Fruit fly (Drosophila melanogaster): ENCODE measurements around the gene Msp300.

The Msp300 gene

DNA sequence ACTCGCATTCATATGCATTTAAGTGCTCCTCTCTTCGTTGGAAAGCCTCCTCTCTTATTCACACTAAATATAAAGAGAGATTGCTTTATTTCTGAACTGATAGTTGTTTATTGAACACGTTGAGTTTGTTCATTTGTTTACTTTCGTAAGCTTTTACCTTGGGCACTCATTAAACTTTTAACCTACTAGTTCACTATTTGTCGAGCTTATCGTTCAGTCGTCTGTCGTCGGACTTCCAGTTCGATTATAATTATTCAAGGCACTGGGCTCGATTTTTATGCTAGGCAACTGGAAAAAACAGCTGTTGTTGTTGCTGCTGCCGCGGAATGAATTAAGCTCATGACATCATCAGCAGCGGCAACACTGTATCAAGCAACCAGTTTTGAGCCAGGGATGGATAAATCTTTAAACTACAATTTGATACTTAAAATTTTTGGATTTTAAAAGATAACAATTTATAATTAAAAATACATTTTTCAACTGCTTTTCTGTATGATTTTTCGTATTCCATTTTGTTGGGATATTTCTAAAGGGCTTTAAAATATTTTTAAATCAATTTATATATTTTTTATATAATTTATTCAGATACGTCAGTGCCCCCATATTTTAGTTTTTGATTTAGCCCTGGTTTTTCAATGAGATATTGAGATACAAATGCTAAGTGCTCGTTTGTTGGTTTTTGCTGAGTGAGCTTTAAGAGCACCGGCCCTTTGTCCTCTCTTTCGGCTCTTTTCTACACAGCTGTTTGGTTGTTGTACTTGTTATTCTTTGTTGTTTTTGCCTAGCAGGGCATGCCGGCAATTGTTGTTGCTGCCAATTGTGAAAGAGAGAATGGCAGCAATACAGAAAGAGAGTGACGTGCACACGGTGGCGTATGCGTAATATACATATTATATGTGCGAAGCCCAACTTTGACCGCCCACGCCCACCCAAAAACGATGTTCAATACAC, 44.8 kb downstream of the Msp300 start (continued):
- TF ChIP-seq CG15696 (tag; optimal IDR thresholded peaks at IDR 0.05): peak; percentile 76
- peak; percentile 83 for TF ChIP-seq CG8281 (tag; optimal IDR thresholded peaks at IDR 0.05)
- TF ChIP-seq CG12236 (GFP tag; optimal IDR thresholded peaks at IDR 0.05): no peak
- peak; percentile 81 for TF ChIP-seq kah (GFP tag; optimal IDR thresholded peaks at IDR 0.05)
- TF ChIP-seq phol (tag; optimal IDR thresholded peaks at IDR 0.05): peak; percentile 95
- no peak; the same call in 2 of the 3 replicates for TF ChIP-seq sr (GFP tag; IDR thresholded peaks at IDR 0.05)
- peak; percentile 94 for TF ChIP-seq CG9215 (GFP tag; IDR thresholded peaks at IDR 0.05)
- TF ChIP-seq CG30403 (GFP tag; optimal IDR thresholded peaks at IDR 0.05): peak; percentile 92
- no peak for TF ChIP-seq lov (optimal IDR thresholded peaks at IDR 0.05)
- TF ChIP-seq lov (GFP tag; IDR thresholded peaks at IDR 0.05): peak; percentile 79; the same call in 2 of the 3 replicates
- peak; percentile 87 for TF ChIP-seq ind (GFP tag; optimal IDR thresholded peaks at IDR 0.05)
- no peak for TF ChIP-seq pnt (GFP tag; optimal IDR thresholded peaks at IDR 0.05)
- TF ChIP-seq Doc3 (GFP tag; IDR thresholded peaks at IDR 0.05; ENCODE audit: partially characterized antibody): no peak
- peak; percentile 97 for TF ChIP-seq Fer1 (GFP tag; optimal IDR thresholded peaks at IDR 0.05)
- peak; percentile 29 for TF ChIP-seq corto (GFP tag; optimal IDR thresholded peaks at IDR 0.05)
- TF ChIP-seq CG4282 (GFP tag; optimal IDR thresholded peaks at IDR 0.05): no peak
- peak; percentile 66 for TF ChIP-seq CG16815 (GFP tag; optimal IDR thresholded peaks at IDR 0.05)
- TF ChIP-seq Deaf1 (tag; optimal IDR thresholded peaks at IDR 0.05): peak; percentile 85
- peak; percentile 97 for TF ChIP-seq Meics (GFP tag; optimal IDR thresholded peaks at IDR 0.05)
- TF ChIP-seq br (optimal IDR thresholded peaks at IDR 0.05): no peak
- peak; percentile 65; the same call in 1 of the 2 replicates for TF ChIP-seq Lim3 (GFP tag; IDR thresholded peaks at IDR 0.05)
- TF ChIP-seq CG4424 (GFP tag; optimal IDR thresholded peaks at IDR 0.05): peak; percentile 87
- TF ChIP-seq CG9797 (GFP tag; optimal IDR thresholded peaks at IDR 0.05): no peak
- TF ChIP-seq CG14965 (GFP tag; optimal IDR thresholded peaks at IDR 0.05; ENCODE audit: borderline replicate concordance): no peak
- TF ChIP-seq CG1602 (GFP tag; optimal IDR thresholded peaks at IDR 0.05): peak; percentile 80
- peak; percentile 82 for TF ChIP-seq E2f2 (GFP tag; IDR thresholded peaks at IDR 0.05)
- TF ChIP-seq Scr (GFP tag; IDR thresholded peaks at IDR 0.05; ENCODE audit: partially characterized antibody): no peak
- peak; percentile 74 for TF ChIP-seq Chrac-16 (GFP tag; optimal IDR thresholded peaks at IDR 0.05)
- peak; percentile 93 for TF ChIP-seq bcd (GFP tag; optimal IDR thresholded peaks at IDR 0.05)
- TF ChIP-seq CG14014 (GFP tag; IDR thresholded peaks at IDR 0.05): peak; percentile 96
- peak; percentile 88 for TF ChIP-seq CG14710 (tag; optimal IDR thresholded peaks at IDR 0.05)
- TF ChIP-seq Nf-YA (GFP tag; IDR thresholded peaks at IDR 0.05): peak; percentile 92
- peak; percentile 92 for TF ChIP-seq Nf-YC (tag; optimal IDR thresholded peaks at IDR 0.05)
- TF ChIP-seq CG3726 (GFP tag; IDR thresholded peaks at IDR 0.05): peak; percentile 89
- peak; percentile 48 for TF ChIP-seq cg (GFP tag; optimal IDR thresholded peaks at IDR 0.05)
- TF ChIP-seq ewg (GFP tag; optimal IDR thresholded peaks at IDR 0.05): peak; percentile 84
- TF ChIP-seq wor (GFP tag; IDR thresholded peaks at IDR 0.05): peak; percentile 91
- no peak for TF ChIP-seq CG11398 (GFP tag; optimal IDR thresholded peaks at IDR 0.05)
- TF ChIP-seq eyg (GFP tag; optimal IDR thresholded peaks at IDR 0.05): no peak
- no peak for TF ChIP-seq eve (GFP tag; optimal IDR thresholded peaks at IDR 0.05)
- TF ChIP-seq gro (GFP tag; optimal IDR thresholded peaks at IDR 0.05): no peak
- peak; percentile 90 for TF ChIP-seq CG14667 (GFP tag; IDR thresholded peaks at IDR 0.05)
- TF ChIP-seq chif (GFP tag; optimal IDR thresholded peaks at IDR 0.05): peak; percentile 6 to 17
- no peak for TF ChIP-seq shn (GFP tag; optimal IDR thresholded peaks at IDR 0.05)
- peak; percentile 85 for TF ChIP-seq tin (GFP tag; optimal IDR thresholded peaks at IDR 0.05)
- TF ChIP-seq CG3163 (GFP tag; optimal IDR thresholded peaks at IDR 0.05): peak; percentile 98
- peak; percentile 54; the same call in 1 of the 3 replicates for TF ChIP-seq CG2199 (GFP tag; IDR thresholded peaks at IDR 0.05)
- TF ChIP-seq CG12769 (tag; optimal IDR thresholded peaks at IDR 0.05): peak; percentile 59
- TF ChIP-seq trh (GFP tag; optimal IDR thresholded peaks at IDR 0.05): peak; percentile 77

All from whole organism, embryonic.